Fruit fly (Drosophila melanogaster) whole organism, pupa: ENCODE data around the gene mTor.

Experiments
- CG10348 ChIP-seq: fragments of 200-800 bp; sonication (Bioruptor generic); IDR thresholded peaks from 2 replicates; pipeline ENCODE4 v1.3.6; 2022; ENCODE audit warnings: missing biosample characterization, missing genetic modification characterization
- CG12605 ChIP-seq: fragments of 200-800 bp; sonication (Bioruptor generic); IDR thresholded peaks from 2 replicates; pipeline ENCODE4 v1.3.6; 2022; ENCODE audit warnings: missing biosample characterization, missing genetic modification characterization
- CG13204 ChIP-seq: fragments of 200-800 bp; sonication (Bioruptor generic); optimal IDR thresholded peaks from 2 replicates; lab custom pipeline; 2018; ENCODE audit warnings: missing biosample characterization, mild to moderate bottlenecking, missing genetic modification characterization, moderate library complexity
- CG14655 ChIP-seq: fragments of 200-800 bp; sonication (Bioruptor generic); optimal IDR thresholded peaks from 3 replicates; lab custom pipeline; 2017; ENCODE audit warnings: mild to moderate bottlenecking, missing biosample characterization, missing genetic modification reagents, missing genetic modification characterization
- CG15710 ChIP-seq: fragments of 200-800 bp; sonication (Bioruptor generic); optimal IDR thresholded peaks from 2 replicates; lab custom pipeline; 2018; ENCODE audit warnings: missing biosample characterization, mild to moderate bottlenecking, missing genetic modification characterization, moderate library complexity
- CG17806 ChIP-seq: fragments of 200-800 bp; sonication (Bioruptor generic); optimal IDR thresholded peaks from 2 replicates; lab custom pipeline; 2018; ENCODE audit warnings: missing biosample characterization, mild to moderate bottlenecking, missing genetic modification characterization, moderate library complexity
- CG32121 ChIP-seq: fragments of 200-800 bp; sonication (Bioruptor generic); IDR thresholded peaks from 2 replicates; pipeline ENCODE4 v1.3.6; 2022; ENCODE audit warnings: missing biosample characterization, missing genetic modification characterization
- CG34367 ChIP-seq: fragments of 200-800 bp; sonication (Bioruptor generic); optimal IDR thresholded peaks from 2 replicates; lab custom pipeline; 2018; ENCODE audit warnings: missing biosample characterization, mild to moderate bottlenecking, missing genetic modification characterization
- CG4496 ChIP-seq: fragments of 200-800 bp; sonication (Bioruptor generic); IDR thresholded peaks from 3 replicates; pipeline ENCODE4 v1.3.6; 2022; ENCODE audit warnings: missing biosample characterization, missing genetic modification characterization
- CG8159 ChIP-seq: fragments of 200-800 bp; sonication (Bioruptor generic); optimal IDR thresholded peaks from 3 replicates; lab custom pipeline; 2018; ENCODE audit warnings: missing biosample characterization, mild to moderate bottlenecking, missing genetic modification characterization, moderate library complexity
- CG8301 ChIP-seq: fragments of 200-800 bp; sonication (Bioruptor generic); optimal IDR thresholded peaks from 2 replicates; lab custom pipeline; 2018; ENCODE audit warnings: missing biosample characterization, mild to moderate bottlenecking, missing genetic modification characterization
- CG9948 ChIP-seq: fragments of 200-800 bp; sonication (Bioruptor generic); optimal IDR thresholded peaks from 2 replicates; lab custom pipeline; 2018; ENCODE audit warnings: missing biosample characterization, mild to moderate bottlenecking, missing genetic modification characterization, moderate library complexity
- D1 ChIP-seq: fragments of 200-800 bp; sonication (Bioruptor generic); optimal IDR thresholded peaks from 2 replicates; lab custom pipeline; 2018; ENCODE audit warnings: missing biosample characterization, mild to moderate bottlenecking, missing genetic modification characterization, moderate library complexity
- EcR ChIP-seq: fragments of 200-800 bp; sonication (Bioruptor generic); optimal IDR thresholded peaks from 3 replicates; lab custom pipeline; 2019; ENCODE audit warnings: missing biosample characterization, missing genetic modification characterization, mild to moderate bottlenecking, moderate library complexity, missing genetic modification reagents
- Ets98B ChIP-seq: fragments of 200-800 bp; sonication (Bioruptor generic); IDR thresholded peaks from 2 replicates; pipeline ENCODE4 v1.3.6; 2022; ENCODE audit warnings: missing biosample characterization, missing genetic modification characterization
- Pif1A ChIP-seq: fragments of 200-800 bp; sonication (Bioruptor generic); optimal IDR thresholded peaks from 3 replicates; lab custom pipeline; 2016; ENCODE audit warnings: missing biosample characterization, missing genetic modification characterization
- Pif1B ChIP-seq: fragments of 200-800 bp; sonication (Bioruptor generic); optimal IDR thresholded peaks from 3 replicates; lab custom pipeline; 2016; ENCODE audit warnings: missing biosample characterization, missing genetic modification characterization
- Snoo ChIP-seq: fragments of 200-800 bp; sonication (Bioruptor generic); optimal IDR thresholded peaks from 3 replicates; lab custom pipeline; 2017; ENCODE audit warnings: missing biosample characterization, mild to moderate bottlenecking, missing genetic modification characterization, inconsistent platforms
- gl ChIP-seq: fragments of 200-800 bp; sonication (Bioruptor generic); optimal IDR thresholded peaks from 2 replicates; lab custom pipeline; 2018; ENCODE audit warnings: missing biosample characterization, mild to moderate bottlenecking, missing genetic modification characterization
- rn ChIP-seq: fragments of 200-800 bp; sonication (Bioruptor generic); IDR thresholded peaks from 2 replicates; pipeline ENCODE4 v1.3.6; 2022; ENCODE audit warnings: missing biosample characterization, missing genetic modification characterization

The mTor gene

dm6 chr2L:13005304-13005703 lies 1.0 kb downstream of the mTor start:
- TF ChIP-seq CG15710 (tag; lab: Kevin White, UChicago) (no peak), CG4496 (no peak), CG10348 (GFP tag; lab: Robert Waterston, UW) (no peak), CG8301 (tag; lab: Kevin White, UChicago) (no peak), CG9948 (no peak), D1 (tag; lab: Kevin White, UChicago) (no peak), gl (tag; lab: Kevin White, UChicago) (no peak), EcR (GFP tag; lab: Kevin White, UChicago) (no peak)
- TF ChIP-seq, all 21 proteins: peak for 0

- TF ChIP-seq Pif1B (GFP tag; lab: Kevin White, UChicago) (no peak), CG14655 (no peak), rn (GFP tag; lab: Robert Waterston, UW) (no peak), CG32121 (GFP tag; lab: Robert Waterston, UW) (no peak), EcR (GFP tag; lab: Kevin White, UChicago) (peak; percentile 89), D1 (tag; lab: Kevin White, UChicago) (no peak), CG17806 (tag; lab: Kevin White, UChicago) (no peak), CG34367 (tag; lab: Kevin White, UChicago) (no peak)
Observed at dm6 chr2L:13014038-13014790, 9.9 kb downstream of the mTor start.

- TF ChIP-seq CG13204 (GFP tag; lab: Kevin White, UChicago): no peak
- TF ChIP-seq Snoo (tag; lab: Kevin White, UChicago): no peak
- TF ChIP-seq CG32121 (GFP tag; lab: Robert Waterston, UW): peak; percentile 45
- TF ChIP-seq CG34367 (tag; lab: Kevin White, UChicago): peak; percentile 21
- TF ChIP-seq CG12605 (GFP tag; lab: Robert Waterston, UW): peak; percentile 32; the same call in 1 of the 2 replicates
- no peak for TF ChIP-seq Pif1A (GFP tag; lab: Kevin White, UChicago)
- no peak for TF ChIP-seq CG14655
- TF ChIP-seq CG17806 (tag; lab: Kevin White, UChicago): peak; percentile 42
- peak; percentile 42 for TF ChIP-seq CG15710 (tag; lab: Kevin White, UChicago)
- TF ChIP-seq CG8159 (tag; lab: Kevin White, UChicago): no peak
- no peak for TF ChIP-seq CG10348 (GFP tag; lab: Robert Waterston, UW)
- TF ChIP-seq Ets98B (GFP tag; lab: Robert Waterston, UW): peak; percentile 43
- no peak for TF ChIP-seq CG8301 (tag; lab: Kevin White, UChicago)
- TF ChIP-seq rn (GFP tag; lab: Robert Waterston, UW): peak; percentile 26; the same call in 1 of the 2 replicates
- TF ChIP-seq CG4496: peak; percentile 66
- TF ChIP-seq CG9948: no peak
- TF ChIP-seq EcR (GFP tag; lab: Kevin White, UChicago): no peak
Observed at dm6 chr2L:13018992-13019484, 14.8 kb downstream of the mTor start, which contains the start of gene Ube4B. Gene Ube4B (minus strand): TSS chr2L:13019434.

- TF ChIP-seq Ets98B (GFP tag; lab: Robert Waterston, UW) (no peak), CG34367 (tag; lab: Kevin White, UChicago) (no peak), CG14655 (no peak), CG8159 (tag; lab: Kevin White, UChicago) (no peak), CG15710 (tag; lab: Kevin White, UChicago) (no peak), Snoo (tag; lab: Kevin White, UChicago) (no peak), rn (GFP tag; lab: Robert Waterston, UW) (no peak), CG9948 (no peak), Pif1B (GFP tag; lab: Kevin White, UChicago) (no peak), CG12605 (GFP tag; lab: Robert Waterston, UW) (no peak), CG17806 (tag; lab: Kevin White, UChicago) (no peak), EcR (GFP tag; lab: Kevin White, UChicago) (no peak), CG13204 (GFP tag; lab: Kevin White, UChicago) (no peak)
Observed at dm6 chr2L:13021020-13021781, 16.9 kb downstream of the mTor start, which contains the start of gene CG9933. Gene CG9933 (minus strand): TSS chr2L:13021312.

dm6 chr2L:13028923-13029322 lies 24.6 kb downstream of the mTor start:
- no peak for TF ChIP-seq rn (GFP tag; lab: Robert Waterston, UW)
- no peak for TF ChIP-seq CG34367 (tag; lab: Kevin White, UChicago)
- no peak for TF ChIP-seq CG14655
- TF ChIP-seq Ets98B (GFP tag; lab: Robert Waterston, UW): no peak
- TF ChIP-seq CG15710 (tag; lab: Kevin White, UChicago): no peak
- TF ChIP-seq CG32121 (GFP tag; lab: Robert Waterston, UW): no peak

- TF ChIP-seq Snoo (tag; lab: Kevin White, UChicago): no peak
- TF ChIP-seq gl (tag; lab: Kevin White, UChicago): peak; percentile 42
- no peak for TF ChIP-seq CG17806 (tag; lab: Kevin White, UChicago)
- TF ChIP-seq CG34367 (tag; lab: Kevin White, UChicago): peak; percentile 27
- peak; percentile 11 for TF ChIP-seq Pif1A (GFP tag; lab: Kevin White, UChicago)
- TF ChIP-seq CG32121 (GFP tag; lab: Robert Waterston, UW): 0 out of 2 replicates have a peak, but pooled peaks have one; percentile 11
- peak; percentile 23 for TF ChIP-seq CG15710 (tag; lab: Kevin White, UChicago)
- TF ChIP-seq CG8159 (tag; lab: Kevin White, UChicago): peak; percentile 13
- no peak for TF ChIP-seq D1 (tag; lab: Kevin White, UChicago)
- peak; percentile 59 for TF ChIP-seq CG12605 (GFP tag; lab: Robert Waterston, UW)
- TF ChIP-seq CG4496: peak; percentile 72
- no peak for TF ChIP-seq CG9948
- TF ChIP-seq Pif1B (GFP tag; lab: Kevin White, UChicago): no peak
Observed at dm6 chr2L:13035687-13036185, 31.5 kb downstream of the mTor start.
